Worm (Caenorhabditis elegans) whole organism, late embryonic: ENCODE data around the gene T05B4.10.

Experiments used
- C08G9.2 ChIP-seq: sonication (generic microtip); optimal IDR thresholded peaks from 2 replicates; lab custom pipeline; 2016; ENCODE audit warnings: mild to moderate bottlenecking, missing genetic modification characterization, moderate library complexity, missing compliant biosample characterization
- C38D4.7 ChIP-seq: fragments of 200-800 bp; sonication (Bioruptor generic); optimal IDR thresholded peaks from 2 replicates; lab custom pipeline; 2018; ENCODE audit warnings: mild to moderate bottlenecking, missing genetic modification characterization, moderate library complexity, missing compliant biosample characterization
- K09A11.1 ChIP-seq: sonication (generic microtip); optimal IDR thresholded peaks from 2 replicates; lab custom pipeline; 2017; ENCODE audit warnings: antibody characterized with exemption, mild to moderate bottlenecking, missing genetic modification characterization, missing compliant biosample characterization; ENCODE audit not compliant: insufficient read depth
- T23F11.4 ChIP-seq: fragments of 200-800 bp; sonication (Bioruptor generic); optimal IDR thresholded peaks from 2 replicates; lab custom pipeline; 2018; ENCODE audit warnings: mild to moderate bottlenecking, missing genetic modification characterization, missing compliant biosample characterization
- Y22D7AL.16 ChIP-seq: sonication (generic microtip); optimal IDR thresholded peaks from 2 replicates; lab custom pipeline; 2016; ENCODE audit warnings: missing genetic modification characterization, missing compliant biosample characterization
- ceh-18 ChIP-seq: sonication (generic microtip); optimal IDR thresholded peaks from 2 replicates; lab custom pipeline; 2016; ENCODE audit warnings: missing genetic modification characterization, missing compliant biosample characterization
- ceh-2 ChIP-seq: sonication (generic microtip); optimal IDR thresholded peaks from 2 replicates; lab custom pipeline; 2016; ENCODE audit warnings: missing genotype, missing genetic modification characterization, missing compliant biosample characterization
- ceh-22 ChIP-seq: sonication (generic microtip); optimal IDR thresholded peaks from 2 replicates; lab custom pipeline; 2017; ENCODE audit warnings: missing biosample characterization, missing genetic modification characterization
- ceh-24 ChIP-seq: sonication (generic microtip); optimal IDR thresholded peaks from 2 replicates; lab custom pipeline; 2016; ENCODE audit warnings: mild to moderate bottlenecking, missing genetic modification characterization, missing compliant biosample characterization
- ceh-30 ChIP-seq: fragments of 150-350 bp; optimal IDR thresholded peaks from 2 replicates; lab custom pipeline; 2014; ENCODE audit warnings: missing biosample characterization, missing genetic modification characterization
- ceh-34 ChIP-seq: sonication (generic microtip); optimal IDR thresholded peaks from 2 replicates; lab custom pipeline; 2016; ENCODE audit warnings: mild to moderate bottlenecking, missing genetic modification characterization, missing compliant biosample characterization
- ceh-45 ChIP-seq: fragments of 200-800 bp; sonication (Bioruptor generic); IDR thresholded peaks from 2 replicates; pipeline ENCODE4 v1.3.6; 2022; ENCODE audit warnings: missing genetic modification reagents, missing genetic modification characterization, missing compliant biosample characterization
- ceh-48 ChIP-seq: sonication (generic microtip); optimal IDR thresholded peaks from 2 replicates; lab custom pipeline; 2016; ENCODE audit warnings: missing genetic modification characterization, inconsistent platforms, missing compliant biosample characterization
- che-1 ChIP-seq: sonication (generic microtip); optimal IDR thresholded peaks from 2 replicates; lab custom pipeline; 2016; ENCODE audit warnings: mild to moderate bottlenecking, missing genetic modification characterization, missing compliant biosample characterization
- dve-1 ChIP-seq: sonication (generic microtip); optimal IDR thresholded peaks from 2 replicates; lab custom pipeline; 2017; ENCODE audit warnings: antibody characterized with exemption, mild to moderate bottlenecking, missing genetic modification characterization, missing compliant biosample characterization
- ets-4 ChIP-seq: sonication (generic microtip); optimal IDR thresholded peaks from 2 replicates; lab custom pipeline; 2016; ENCODE audit warnings: missing genetic modification characterization, missing compliant biosample characterization
- fkh-10 ChIP-seq: fragments of 150-350 bp; optimal IDR thresholded peaks from 2 replicates; lab custom pipeline; 2014; ENCODE audit warnings: missing biosample characterization, missing genetic modification reagents, missing genetic modification characterization
- gmeb-2 ChIP-seq: sonication (generic microtip); optimal IDR thresholded peaks from 2 replicates; lab custom pipeline; 2016; ENCODE audit warnings: missing genetic modification characterization, inconsistent platforms, missing compliant biosample characterization
- hlh-15 ChIP-seq: sonication (generic microtip); optimal IDR thresholded peaks from 2 replicates; lab custom pipeline; 2016; ENCODE audit warnings: missing genetic modification characterization, missing compliant biosample characterization
- hlh-30 ChIP-seq: sonication (generic microtip); optimal IDR thresholded peaks from 2 replicates; lab custom pipeline; 2017; ENCODE audit warnings: antibody characterized with exemption, missing genetic modification characterization, missing compliant biosample characterization; ENCODE audit not compliant: insufficient read depth
- hlh-6 ChIP-seq: sonication (generic microtip); optimal IDR thresholded peaks from 2 replicates; lab custom pipeline; 2016; ENCODE audit warnings: missing genotype, missing genetic modification characterization, missing compliant biosample characterization
- lin-11 ChIP-seq: fragments of 200-800 bp; sonication (Bioruptor generic); optimal IDR thresholded peaks from 2 replicates; lab custom pipeline; 2018; ENCODE audit warnings: mild to moderate bottlenecking, missing genetic modification characterization, missing compliant biosample characterization
- madf-2 ChIP-seq: sonication (generic microtip); optimal IDR thresholded peaks from 2 replicates; lab custom pipeline; 2017; ENCODE audit warnings: missing genetic modification characterization, missing compliant biosample characterization
- mec-3 ChIP-seq: sonication (generic microtip); optimal IDR thresholded peaks from 2 replicates; lab custom pipeline; 2016; ENCODE audit warnings: borderline replicate concordance, missing genetic modification characterization, missing compliant biosample characterization
- nfya-1 ChIP-seq: sonication (generic microtip); optimal IDR thresholded peaks from 2 replicates; lab custom pipeline; 2017; ENCODE audit warnings: missing genetic modification characterization, mild to moderate bottlenecking, missing compliant biosample characterization, antibody characterized with exemption, moderate library complexity
- odd-2 ChIP-seq: sonication (generic microtip); optimal IDR thresholded peaks from 2 replicates; lab custom pipeline; 2017; ENCODE audit warnings: antibody characterized with exemption, mild to moderate bottlenecking, missing genetic modification characterization, missing compliant biosample characterization
- pag-3 ChIP-seq: sonication (generic microtip); optimal IDR thresholded peaks from 2 replicates; lab custom pipeline; 2016; ENCODE audit warnings: missing compliant biosample characterization, missing genetic modification characterization, borderline replicate concordance
- pax-1 ChIP-seq: fragments of 150-350 bp; optimal IDR thresholded peaks from 2 replicates; lab custom pipeline; 2014; ENCODE audit warnings: missing biosample characterization, missing genetic modification characterization
- pros-1 ChIP-seq: fragments of 150-350 bp; optimal IDR thresholded peaks from 2 replicates; lab custom pipeline; 2014; ENCODE audit warnings: missing biosample characterization, missing genetic modification reagents, missing genetic modification characterization
- rnt-1 ChIP-seq: sonication (generic microtip); optimal IDR thresholded peaks from 2 replicates; lab custom pipeline; 2016; ENCODE audit warnings: missing genetic modification characterization, missing compliant biosample characterization
- sox-4 ChIP-seq: sonication (generic microtip); optimal IDR thresholded peaks from 2 replicates; lab custom pipeline; 2017; ENCODE audit warnings: mild to moderate bottlenecking, missing genetic modification characterization, inconsistent platforms, missing compliant biosample characterization
- syd-9 ChIP-seq: sonication (generic microtip); optimal IDR thresholded peaks from 2 replicates; lab custom pipeline; 2016; ENCODE audit warnings: mild to moderate bottlenecking, missing genetic modification characterization, moderate library complexity, missing compliant biosample characterization
- tbx-2 ChIP-seq: sonication (generic microtip); optimal IDR thresholded peaks from 2 replicates; lab custom pipeline; 2016; ENCODE audit warnings: missing genetic modification characterization, missing compliant biosample characterization
- unc-3 ChIP-seq, 2 experiments: fragments of 200-800 bp in 1 of 2; sonication (Bioruptor generic) in 1 of 2; sonication (generic microtip) in 1 of 2; conservative IDR thresholded peaks in 1 of 2; optimal IDR thresholded peaks in 1 of 2; 2 replicates each; pipeline versions ENCODE4 v1.3.6 to Lab custom; 2016 to 2022; ENCODE audit warnings: missing compliant biosample characterization in 2 of 2, missing genetic modification characterization in 2 of 2, missing genetic modification reagents in 1 of 2
- unc-42 ChIP-seq: sonication (generic microtip); optimal IDR thresholded peaks from 2 replicates; lab custom pipeline; 2016; ENCODE audit warnings: missing genotype, missing genetic modification characterization, missing compliant biosample characterization
- zip-5 ChIP-seq: sonication (generic microtip); optimal IDR thresholded peaks from 2 replicates; lab custom pipeline; 2016; ENCODE audit warnings: missing genetic modification characterization, missing compliant biosample characterization
- ztf-16 ChIP-seq: sonication (generic microtip); optimal IDR thresholded peaks from 2 replicates; lab custom pipeline; 2017; ENCODE audit warnings: missing genetic modification characterization, missing compliant biosample characterization

T05B4.10 gene

DNA sequence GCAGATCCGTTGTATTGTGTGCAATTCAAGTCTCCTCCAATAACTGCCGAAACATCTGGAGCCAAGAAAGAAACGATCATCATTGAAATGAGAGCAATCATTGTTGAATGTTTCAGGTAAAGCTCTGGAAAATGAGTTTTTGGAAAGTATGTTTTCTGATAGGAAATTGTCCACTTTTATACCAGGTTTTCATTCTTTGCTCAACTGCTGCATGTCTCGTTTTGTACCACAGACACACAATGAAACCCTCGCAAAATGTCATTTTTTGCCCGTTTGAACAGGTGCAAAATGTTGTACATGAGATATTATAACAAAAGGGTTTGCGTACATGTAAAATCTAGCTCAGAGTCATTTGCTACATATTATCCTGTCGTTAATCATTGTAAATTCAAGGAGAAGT is at the start of gene T05B4.10:
TSS of gene T05B4.10 (minus strand) at position 101 of the 400 bp plus-strand sequence.
- TF ChIP-seq ceh-45 (GFP tag; lab: Robert Waterston, UW) (no peak), sox-4 (no peak), rnt-1 (tag; lab: Kevin White, UChicago) (no peak), ztf-16 (tag; lab: Kevin White, UChicago) (no peak), hlh-15 (tag; lab: Kevin White, UChicago) (no peak), pag-3 (no peak), unc-3 (GFP tag; conservative IDR thresholded peaks at IDR 0.05; lab: Robert Waterston, UW) (no peak), unc-3 (tag; optimal IDR thresholded peaks at IDR 0.05; lab: Kevin White, UChicago) (no peak), ceh-24 (no peak), ceh-18 (tag; lab: Kevin White, UChicago) (no peak), madf-2 (tag; lab: Kevin White, UChicago) (no peak), ets-4 (no peak), fkh-10 (GFP tag; lab: Kevin White, UChicago) (no peak), ceh-2 (tag; lab: Kevin White, UChicago) (no peak)

DNA sequence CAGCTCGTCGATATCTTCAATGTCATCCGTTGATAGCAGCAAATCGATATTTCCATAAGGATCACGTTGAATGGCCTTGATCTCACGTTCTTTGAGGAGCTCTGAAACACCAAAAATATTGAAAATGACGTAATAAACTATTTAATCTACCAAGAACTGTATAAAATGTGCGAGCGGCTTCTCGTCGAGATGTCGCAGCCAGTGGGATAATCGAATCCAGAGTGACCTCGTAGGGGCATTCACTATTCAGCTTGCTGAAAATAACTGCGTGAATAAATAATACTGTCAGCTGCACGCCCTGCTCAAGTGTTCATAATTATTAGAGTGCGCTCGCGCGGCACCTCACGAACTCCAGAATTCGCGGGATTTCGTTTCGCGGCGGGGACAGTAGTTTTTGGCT is 49.6 kb upstream of the T05B4.10 start, which contains the start of gene Y45G5AM.7:
TSS of gene Y45G5AM.7 (minus strand) at position 101 of the 400 bp plus-strand sequence.
- TF ChIP-seq C38D4.7 (GFP tag; lab: Kevin White, UChicago) = no peak
- TF ChIP-seq mec-3 = no peak
- TF ChIP-seq ets-4 = no peak
- TF ChIP-seq ceh-48 (tag; lab: Kevin White, UChicago) = no peak
- TF ChIP-seq odd-2 (tag; lab: Kevin White, UChicago) = no peak
- TF ChIP-seq zip-5 (tag; lab: Kevin White, UChicago) = no peak
- TF ChIP-seq syd-9 (tag; lab: Kevin White, UChicago) = no peak
- TF ChIP-seq fkh-10 (GFP tag; lab: Kevin White, UChicago) = no peak

- TF ChIP-seq che-1 (tag; lab: Kevin White, UChicago) = no peak
- peak; percentile 2 for TF ChIP-seq nfya-1 (tag; lab: Kevin White, UChicago)
These were observed 49.1 kb upstream of the T05B4.10 start for ce11 chrV:4169658-4170057.

DNA sequence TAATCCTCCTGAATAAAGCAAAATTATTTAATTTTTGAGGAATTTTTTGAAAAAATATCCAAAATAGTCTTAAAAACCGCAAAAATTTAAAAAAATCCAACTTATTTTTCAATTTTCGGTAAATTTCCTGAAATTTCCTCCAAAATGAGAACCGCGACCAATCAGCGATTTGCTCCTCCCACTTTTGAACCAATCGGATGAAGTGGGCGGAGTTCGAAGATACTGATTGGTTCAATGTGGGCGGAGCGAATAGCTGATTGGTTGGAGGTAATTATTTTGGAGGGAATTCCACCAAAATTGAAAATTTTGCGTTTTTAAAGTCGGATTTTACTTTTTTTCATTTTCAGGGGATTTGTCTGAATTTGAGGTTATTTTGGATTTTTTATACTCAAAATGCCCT is 47.5 kb upstream of the T05B4.10 start:
- no peak for TF ChIP-seq ets-4
- no peak for TF ChIP-seq pax-1 (tag; lab: Kevin White, UChicago)
- no peak for TF ChIP-seq unc-3 (GFP tag; conservative IDR thresholded peaks at IDR 0.05; lab: Robert Waterston, UW)
- TF ChIP-seq unc-3 (tag; optimal IDR thresholded peaks at IDR 0.05; lab: Kevin White, UChicago) = no peak
- no peak for TF ChIP-seq pros-1 (tag; lab: Kevin White, UChicago)
- TF ChIP-seq ceh-22 (tag; lab: Kevin White, UChicago) = no peak
- TF ChIP-seq che-1 (tag; lab: Kevin White, UChicago) = no peak
- no peak for TF ChIP-seq hlh-30 (tag; lab: Kevin White, UChicago)
- TF ChIP-seq gmeb-2 (tag; lab: Kevin White, UChicago) = no peak
- peak; percentile 97 for TF ChIP-seq nfya-1 (tag; lab: Kevin White, UChicago)
- TF ChIP-seq, all 69 proteins: peak for 1

- TF ChIP-seq tbx-2 (tag; lab: Kevin White, UChicago) = no peak
- TF ChIP-seq K09A11.1 (tag; lab: Kevin White, UChicago) = no peak
- no peak for TF ChIP-seq C38D4.7 (GFP tag; lab: Kevin White, UChicago)
- no peak for TF ChIP-seq hlh-6 (tag; lab: Kevin White, UChicago)
- TF ChIP-seq zip-5 (tag; lab: Kevin White, UChicago) = no peak
- TF ChIP-seq ceh-30 (tag; lab: Kevin White, UChicago) = no peak
- no peak for TF ChIP-seq lin-11 (tag; lab: Kevin White, UChicago)
- TF ChIP-seq syd-9 (tag; lab: Kevin White, UChicago) = no peak
- TF ChIP-seq C08G9.2 (tag; lab: Kevin White, UChicago) = no peak
- no peak for TF ChIP-seq che-1 (tag; lab: Kevin White, UChicago)
- no peak for TF ChIP-seq dve-1 (tag; lab: Kevin White, UChicago)
- no peak for TF ChIP-seq hlh-30 (tag; lab: Kevin White, UChicago)
- no peak for TF ChIP-seq unc-42 (tag; lab: Kevin White, UChicago)
- TF ChIP-seq Y22D7AL.16 (tag; lab: Kevin White, UChicago) = no peak
- TF ChIP-seq ceh-34 (tag; lab: Kevin White, UChicago) = no peak
- no peak for TF ChIP-seq T23F11.4 (GFP tag; lab: Kevin White, UChicago)
These were observed 44.0 kb upstream of the T05B4.10 start, which contains the start of gene Y45G5AM.3 for ce11 chrV:4164504-4164959. TSS of gene Y45G5AM.3 (plus strand) at chrV:4164554.
